Fruit fly (Drosophila melanogaster): ENCODE data around the gene gammaTub23C.
A peak's percentile ranks its signal among the peaks of the same experiment; 100 is the strongest.

gammaTub23C gene

dm6 chr2L:2976829-2977228, 4.1 kb downstream of the gammaTub23C start, which contains the start of the genes CG9641 and CG3165 (continued):
- no peak for TF ChIP-seq CkIIα-i1 (GFP tag; IDR thresholded peaks at IDR 0.05)
- TF ChIP-seq D (optimal IDR thresholded peaks at IDR 0.05) = no peak
- TF ChIP-seq D (GFP tag; optimal IDR thresholded peaks at IDR 0.05) = peak; percentile 72
- TF ChIP-seq sd (tag; optimal IDR thresholded peaks at IDR 0.05) = peak; percentile 62
- TF ChIP-seq ewg (GFP tag; optimal IDR thresholded peaks at IDR 0.05) = peak; percentile 61
- TF ChIP-seq CG2712 (tag; optimal IDR thresholded peaks at IDR 0.05) = peak; percentile 89
- TF ChIP-seq Dll (GFP tag; IDR thresholded peaks at IDR 0.05; ENCODE audit: partially characterized antibody) = peak; percentile 99
- no peak for TF ChIP-seq br (optimal IDR thresholded peaks at IDR 0.05)
- TF ChIP-seq CG9727 (GFP tag; optimal IDR thresholded peaks at IDR 0.05) = peak; percentile 80
- TF ChIP-seq sim (GFP tag; IDR thresholded peaks at IDR 0.05) = peak; percentile 21; the same call in 1 of the 2 replicates
- TF ChIP-seq nerfin-1 (tag; optimal IDR thresholded peaks at IDR 0.05) = peak; percentile 83
- no peak for TF ChIP-seq CG6813 (GFP tag; optimal IDR thresholded peaks at IDR 0.05)
- peak; percentile 72 for TF ChIP-seq CG1603 (tag; optimal IDR thresholded peaks at IDR 0.05)
- TF ChIP-seq Fer1 (GFP tag; optimal IDR thresholded peaks at IDR 0.05) = peak; percentile 82
- no peak for TF ChIP-seq odd (GFP tag; optimal IDR thresholded peaks at IDR 0.05)
- TF ChIP-seq CG17361 (GFP tag; IDR thresholded peaks at IDR 0.05) = no peak; the same call in 1 of the 3 replicates
- peak; percentile 82 for TF ChIP-seq Hr3 (GFP tag; optimal IDR thresholded peaks at IDR 0.05)
- TF ChIP-seq lilli (GFP tag; optimal IDR thresholded peaks at IDR 0.05) = peak; percentile 93
- no peak for TF ChIP-seq abd-A (tag; optimal IDR thresholded peaks at IDR 0.05)
- peak; percentile 84 for TF ChIP-seq dysf (GFP tag; IDR thresholded peaks at IDR 0.05)
- TF ChIP-seq shn (GFP tag; optimal IDR thresholded peaks at IDR 0.05) = peak; percentile 86
- peak; percentile 76 for TF ChIP-seq ab (GFP tag; optimal IDR thresholded peaks at IDR 0.05)
- TF ChIP-seq sug (tag; optimal IDR thresholded peaks at IDR 0.05) = peak; percentile 91
- TF ChIP-seq bbx (GFP tag; IDR thresholded peaks at IDR 0.05; ENCODE audit: partially characterized antibody) = peak; percentile 89
- no peak for TF ChIP-seq prd (optimal IDR thresholded peaks at IDR 0.05)
- peak; percentile 90 for TF ChIP-seq prd (GFP tag; IDR thresholded peaks at IDR 0.05)
- peak; percentile 80 for TF ChIP-seq Atf6 (GFP tag; IDR thresholded peaks at IDR 0.05)
- no peak for TF ChIP-seq usp (GFP tag; optimal IDR thresholded peaks at IDR 0.05)
- TF ChIP-seq BEAF-32 (GFP tag; optimal IDR thresholded peaks at IDR 0.05) = peak; percentile 95
- TF ChIP-seq CG6791 (GFP tag; IDR thresholded peaks at IDR 0.05; ENCODE audit: partially characterized antibody) = peak; percentile 92
- peak; percentile 98 for TF ChIP-seq Med (GFP tag)
- TF ChIP-seq caup (GFP tag; optimal IDR thresholded peaks at IDR 0.05; ENCODE audit: severe bottlenecking) = peak; percentile 83
- TF ChIP-seq Drgx (GFP tag; IDR thresholded peaks at IDR 0.05) = peak; percentile 77
- peak; percentile 51 for TF ChIP-seq Nf-YB (GFP tag; optimal IDR thresholded peaks at IDR 0.05)
- TF ChIP-seq CG31388 (GFP tag; optimal IDR thresholded peaks at IDR 0.05) = peak; percentile 76
- peak; percentile 90 for TF ChIP-seq ems (GFP tag; optimal IDR thresholded peaks at IDR 0.05)
- peak; percentile 69 for TF ChIP-seq CG9437 (GFP tag; optimal IDR thresholded peaks at IDR 0.05)
- peak; percentile 21; the same call in 1 of the 2 replicates for TF ChIP-seq CG1024 (GFP tag; IDR thresholded peaks at IDR 0.05)
- TF ChIP-seq CG11247 (GFP tag; IDR thresholded peaks at IDR 0.05) = peak; percentile 80
- peak; percentile 82 for TF ChIP-seq CG11398 (GFP tag; optimal IDR thresholded peaks at IDR 0.05)
- TF ChIP-seq tap (tag; optimal IDR thresholded peaks at IDR 0.05) = no peak
- peak; percentile 77 for TF ChIP-seq CG18619 (GFP tag; optimal IDR thresholded peaks at IDR 0.05)
- TF ChIP-seq trh (GFP tag; optimal IDR thresholded peaks at IDR 0.05) = peak; percentile 53
- peak; percentile 87 for TF ChIP-seq Ptx1 (GFP tag; IDR thresholded peaks at IDR 0.05)
- no peak; the same call in 1 of the 2 replicates for TF ChIP-seq CG42726 (GFP tag; IDR thresholded peaks at IDR 0.05; ENCODE audit: partially characterized antibody)
- TF ChIP-seq CG8478 (optimal IDR thresholded peaks at IDR 0.05) = no peak
- TF ChIP-seq CG13894 (tag; optimal IDR thresholded peaks at IDR 0.05) = peak; percentile 86
- TF ChIP-seq CG17802 (tag; optimal IDR thresholded peaks at IDR 0.05) = peak; percentile 40
- peak; percentile 75 for TF ChIP-seq tgo (GFP tag; IDR thresholded peaks at IDR 0.05)
- peak; percentile 84 for TF ChIP-seq trem (tag; optimal IDR thresholded peaks at IDR 0.05)
- TF ChIP-seq CG2116 (GFP tag; optimal IDR thresholded peaks at IDR 0.05) = peak; percentile 72
- peak; percentile 59 for TF ChIP-seq en (GFP tag; optimal IDR thresholded peaks at IDR 0.05)
